Worm (Caenorhabditis elegans): ENCODE data around the gene srx-31.
"Not testable (repeated sequence)": the region's sequence is repeated elsewhere in the genome, so short reads cannot be mapped to it uniquely, and the experiment has no call there.

The srx-31 gene

DNA sequence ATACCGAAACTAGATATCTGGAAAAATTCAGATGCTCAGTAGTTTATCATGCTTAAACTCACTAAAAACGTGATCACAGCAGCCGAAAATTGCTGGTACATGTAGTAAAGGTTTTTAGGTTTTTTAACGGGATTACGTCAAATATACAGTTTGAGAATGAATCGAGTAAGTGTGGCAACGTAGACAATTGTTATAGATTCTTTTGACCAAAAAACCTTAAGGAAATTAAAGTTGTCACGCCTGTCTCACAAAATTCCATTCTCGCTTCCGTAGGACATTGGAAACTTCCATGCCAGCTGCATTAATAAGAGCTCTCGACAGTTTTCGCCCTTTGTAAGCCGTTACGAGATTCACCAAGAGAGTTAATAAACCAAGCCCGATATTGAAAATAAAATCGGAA is at the start of gene srx-31:
Gene srx-31 (minus strand): TSS at position 101 of the 400 bp plus-strand sequence.
- not testable (repeated sequence) for TF ChIP-seq sem-4 (tag; optimal IDR thresholded peaks at IDR 0.05); snpc-4 (tag; optimal IDR thresholded peaks at IDR 0.05); sma-9 (GFP tag; optimal IDR thresholded peaks at IDR 0.05); sma-9 (tag; optimal IDR thresholded peaks at IDR 0.05)

DNA sequence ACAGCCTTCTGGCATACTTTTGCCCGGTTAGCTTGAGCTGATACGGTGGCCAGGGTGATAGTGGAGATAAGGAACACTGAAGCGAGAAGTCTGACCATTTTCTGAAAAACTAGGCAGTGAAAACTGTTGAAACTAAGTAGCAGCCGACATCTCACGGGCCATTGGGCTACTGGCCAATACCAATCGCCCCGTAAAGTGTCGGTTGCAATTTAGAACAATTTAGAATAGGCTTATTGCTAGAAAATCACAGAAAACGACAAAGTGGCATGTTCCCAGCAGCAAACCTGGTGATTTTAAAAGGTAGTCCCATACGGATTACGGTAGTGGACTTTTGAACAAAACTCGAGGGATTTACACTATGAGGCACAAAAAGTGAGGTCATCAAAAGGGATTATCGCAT is 48.2 kb upstream of the srx-31 start, which contains the start of gene T02B11.4:
Gene T02B11.4 (minus strand): TSS at position 101 of the 400 bp plus-strand sequence.
- TF ChIP-seq ceh-16 (tag; optimal IDR thresholded peaks at IDR 0.05), result no peak
- no peak for TF ChIP-seq nhr-12 (tag; optimal IDR thresholded peaks at IDR 0.05)
- no peak for TF ChIP-seq crh-2 (tag; optimal IDR thresholded peaks at IDR 0.05)
- no peak for TF ChIP-seq blmp-1 (tag; optimal IDR thresholded peaks at IDR 0.05; ENCODE audit: insufficient read depth)
- no peak for TF ChIP-seq ceh-82 (tag; optimal IDR thresholded peaks at IDR 0.05)
- no peak for TF ChIP-seq ztf-4 (tag; optimal IDR thresholded peaks at IDR 0.05)
- TF ChIP-seq aly-2 (tag; optimal IDR thresholded peaks at IDR 0.05), result no peak
- TF ChIP-seq lsy-2 (tag; optimal IDR thresholded peaks at IDR 0.05), result no peak
- TF ChIP-seq nhr-77 (tag; optimal IDR thresholded peaks at IDR 0.05), result no peak
- no peak for TF ChIP-seq nhr-129 (tag; optimal IDR thresholded peaks at IDR 0.05)
- no peak for TF ChIP-seq elt-3 (tag; optimal IDR thresholded peaks at IDR 0.05)
- no peak for TF ChIP-seq snpc-4 (tag; optimal IDR thresholded peaks at IDR 0.05)
- TF ChIP-seq nhr-21 (tag; optimal IDR thresholded peaks at IDR 0.05), result no peak
- TF ChIP-seq unc-55 (GFP tag; optimal IDR thresholded peaks at IDR 0.05), result no peak
- no peak for TF ChIP-seq egl-27 (tag; optimal IDR thresholded peaks at IDR 0.05)
- no peak for TF ChIP-seq mdl-1 (tag; optimal IDR thresholded peaks at IDR 0.05)
- no peak for TF ChIP-seq nhr-6 (tag; optimal IDR thresholded peaks at IDR 0.05)
- TF ChIP-seq R02D3.7 (tag; optimal IDR thresholded peaks at IDR 0.05), result no peak
- TF ChIP-seq lin-11 (tag; optimal IDR thresholded peaks at IDR 0.05), result no peak
- TF ChIP-seq nhr-10 (tag; optimal IDR thresholded peaks at IDR 0.05), result no peak

- TF ChIP-seq elt-1 (tag; optimal IDR thresholded peaks at IDR 0.05) (no peak), fos-1 (tag; optimal IDR thresholded peaks at IDR 0.05) (no peak), lin-13 (GFP tag; optimal IDR thresholded peaks at IDR 0.05) (no peak), nhr-129 (tag; optimal IDR thresholded peaks at IDR 0.05) (no peak), sma-9 (GFP tag; optimal IDR thresholded peaks at IDR 0.05) (no peak), sma-9 (tag; optimal IDR thresholded peaks at IDR 0.05) (no peak), alr-1 (tag; optimal IDR thresholded peaks at IDR 0.05) (no peak), gmeb-1 (tag; optimal IDR thresholded peaks at IDR 0.05) (no peak), unc-62 (GFP tag; optimal IDR thresholded peaks at IDR 0.05) (no peak), nhr-25 (tag; optimal IDR thresholded peaks at IDR 0.05) (no peak), ztf-1 (GFP tag; conservative IDR thresholded peaks at IDR 0.05) (no peak)
These were observed 43.9 kb upstream of the srx-31 start, which contains the start of gene T02B11.3 for ce11 chrV:866729-867128. Gene T02B11.3, minus strand, starts transcription at chrV:866829.

- TF ChIP-seq snpc-4 (tag; optimal IDR thresholded peaks at IDR 0.05) (peak; percentile 88), elt-3 (tag; optimal IDR thresholded peaks at IDR 0.05) (no peak)
These were observed 36.1 kb upstream of the srx-31 start for ce11 chrV:858841-859456.

DNA sequence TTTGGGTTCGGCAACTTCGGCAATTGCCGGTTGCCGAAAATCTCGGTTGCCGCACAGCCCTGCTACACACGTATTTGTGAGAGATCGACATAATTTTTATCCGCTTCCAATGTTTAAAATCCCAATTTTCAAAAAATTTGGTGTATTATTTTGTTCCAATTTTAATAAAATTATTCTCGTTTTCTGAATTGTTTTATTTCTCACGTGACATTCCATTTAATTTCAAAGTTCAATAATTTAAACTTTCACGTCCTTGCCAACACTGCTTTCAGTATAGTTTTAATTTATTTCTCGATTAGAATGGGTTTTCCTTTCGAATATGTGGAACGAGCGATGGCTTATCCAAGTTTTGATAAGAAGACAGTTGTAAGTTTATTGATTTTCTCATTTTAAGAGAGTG is 33.7 kb upstream of the srx-31 start, which contains the start of gene K09C6.2:
Gene K09C6.2 (plus strand): TSS at position 301 of the 400 bp plus-strand sequence.
- no peak for TF ChIP-seq nhr-25 (tag; optimal IDR thresholded peaks at IDR 0.05)
- no peak for TF ChIP-seq zag-1 (tag; optimal IDR thresholded peaks at IDR 0.05)
- TF ChIP-seq ceh-82 (tag; optimal IDR thresholded peaks at IDR 0.05), result no peak
- TF ChIP-seq snpc-4 (tag; optimal IDR thresholded peaks at IDR 0.05), result no peak
- no peak for TF ChIP-seq mab-5 (tag; optimal IDR thresholded peaks at IDR 0.05)
- no peak for TF ChIP-seq nhr-11 (tag; optimal IDR thresholded peaks at IDR 0.05)
- no peak for TF ChIP-seq unc-62 (GFP tag; optimal IDR thresholded peaks at IDR 0.05)
- no peak for TF ChIP-seq nhr-237 (tag; optimal IDR thresholded peaks at IDR 0.05)
- TF ChIP-seq crh-2 (tag; optimal IDR thresholded peaks at IDR 0.05), result no peak
- TF ChIP-seq ztf-11 (tag; optimal IDR thresholded peaks at IDR 0.05), result no peak
- TF ChIP-seq ztf-1 (GFP tag; conservative IDR thresholded peaks at IDR 0.05), result no peak
